Worm (Caenorhabditis elegans) whole organism, L1 larva: ENCODE data around the gene C55B6.7.

Source experiments
- C04F5.9 ChIP-seq: sonication (generic microtip); optimal IDR thresholded peaks from 2 replicates; lab custom pipeline; 2016; ENCODE audit warnings: missing genetic modification characterization, missing compliant biosample characterization
- C16A3.4 ChIP-seq: fragments of 150-350 bp; optimal IDR thresholded peaks from 2 replicates; lab custom pipeline; 2014; ENCODE audit warnings: missing biosample characterization, missing genetic modification characterization
- C34B4.2 ChIP-seq: sonication (generic microtip); optimal IDR thresholded peaks from 2 replicates; lab custom pipeline; 2017; ENCODE audit warnings: mild to moderate bottlenecking, missing genetic modification characterization, missing compliant biosample characterization
- F16B12.6 ChIP-seq: fragments of 150-350 bp; optimal IDR thresholded peaks from 2 replicates; lab custom pipeline; 2014; ENCODE audit warnings: missing biosample characterization, missing genetic modification characterization
- Y116A8C.19 ChIP-seq: sonication (generic microtip); optimal IDR thresholded peaks from 2 replicates; lab custom pipeline; 2016; ENCODE audit warnings: missing compliant biosample characterization, missing genetic modification characterization, borderline replicate concordance
- alr-1 ChIP-seq: fragments of 200-800 bp; sonication (Bioruptor generic); optimal IDR thresholded peaks from 2 replicates; lab custom pipeline; 2018; ENCODE audit warnings: borderline replicate concordance, mild to moderate bottlenecking, missing genetic modification characterization, missing compliant biosample characterization
- aly-2 ChIP-seq: fragments of 150-350 bp; optimal IDR thresholded peaks from 2 replicates; lab custom pipeline; 2014; ENCODE audit warnings: missing biosample characterization, missing genetic modification characterization
- ama-1 ChIP-seq: fragments of 150-350 bp; optimal IDR thresholded peaks from 2 replicates; lab custom pipeline; 2014
- blmp-1 ChIP-seq: fragments of 150-350 bp; optimal IDR thresholded peaks from 2 replicates; lab custom pipeline; 2014; ENCODE audit warnings: missing biosample characterization, missing genetic modification characterization
- ceh-8 ChIP-seq: fragments of 200-800 bp; sonication (Bioruptor generic); optimal IDR thresholded peaks from 2 replicates; lab custom pipeline; 2018; ENCODE audit warnings: mild to moderate bottlenecking, missing genetic modification characterization, moderate library complexity, missing compliant biosample characterization
- ceh-82 ChIP-seq, 3 experiments: fragments of 150-350 bp in 1 of 3; sonication (generic microtip) in 2 of 3; optimal IDR thresholded peaks; 2 replicates each; lab custom pipeline; 2014 to 2017; ENCODE audit warnings: missing biosample characterization in 3 of 3, missing genetic modification characterization in 3 of 3
- ceh-88 ChIP-seq: fragments of 200-800 bp; sonication (Bioruptor generic); IDR thresholded peaks from 2 replicates; pipeline ENCODE4 v1.3.6; 2022; ENCODE audit warnings: missing genetic modification characterization, missing compliant biosample characterization
- ceh-90 ChIP-seq: sonication (generic microtip); optimal IDR thresholded peaks from 2 replicates; lab custom pipeline; 2016; ENCODE audit warnings: missing genetic modification characterization, missing compliant biosample characterization
- ces-1 ChIP-seq: fragments of 150-350 bp; optimal IDR thresholded peaks from 2 replicates; lab custom pipeline; 2014; ENCODE audit warnings: missing biosample characterization, missing genetic modification reagents, missing genetic modification characterization
- dpl-1 ChIP-seq, 3 experiments: fragments of 150-350 bp in 2 of 3; sonication (generic microtip) in 1 of 3; optimal IDR thresholded peaks; 2 replicates each; lab custom pipeline; 2014 to 2017; ENCODE audit warnings: missing biosample characterization in 3 of 3, missing genetic modification characterization in 3 of 3, missing genetic modification reagents in 3 of 3
- dsc-1 ChIP-seq: sonication (generic microtip); optimal IDR thresholded peaks from 2 replicates; lab custom pipeline; 2016; ENCODE audit warnings: mild to moderate bottlenecking, missing genetic modification characterization, missing compliant biosample characterization
- efl-1 ChIP-seq, 4 experiments: fragments of 150-350 bp; optimal IDR thresholded peaks in 3 of 4; peaks in 1 of 4; 1 replicate in 1 of 4; 2 replicates in 3 of 4; lab custom pipeline; 2014; ENCODE audit warnings: missing biosample characterization in 2 of 4, missing genetic modification characterization in 2 of 4, missing genetic modification reagents in 2 of 4
- fkh-10 ChIP-seq: sonication (generic microtip); optimal IDR thresholded peaks from 2 replicates; lab custom pipeline; 2017; ENCODE audit warnings: missing biosample characterization, missing genetic modification reagents, missing genetic modification characterization
- fkh-4 ChIP-seq: sonication (generic microtip); optimal IDR thresholded peaks from 2 replicates; lab custom pipeline; 2016; ENCODE audit warnings: missing compliant biosample characterization, missing genetic modification characterization, borderline replicate concordance
- fkh-8 ChIP-seq: sonication (generic microtip); optimal IDR thresholded peaks from 2 replicates; lab custom pipeline; 2016; ENCODE audit warnings: mild to moderate bottlenecking, missing genetic modification characterization, missing compliant biosample characterization
- fos-1 ChIP-seq: fragments of 150-350 bp; optimal IDR thresholded peaks from 2 replicates; lab custom pipeline; 2014; ENCODE audit warnings: missing biosample characterization, missing genetic modification characterization
- hlh-17 ChIP-seq: fragments of 200-800 bp; sonication (Bioruptor generic); optimal IDR thresholded peaks from 2 replicates; lab custom pipeline; 2018; ENCODE audit warnings: missing genetic modification characterization, mild to moderate bottlenecking, missing compliant biosample characterization, moderate library complexity, borderline replicate concordance
- hlh-4 ChIP-seq: sonication (generic microtip); optimal IDR thresholded peaks from 2 replicates; lab custom pipeline; 2016; ENCODE audit warnings: mild to moderate bottlenecking, missing genetic modification characterization, missing compliant biosample characterization
- irx-1 ChIP-seq: sonication (generic microtip); optimal IDR thresholded peaks from 2 replicates; lab custom pipeline; 2016; ENCODE audit warnings: missing genetic modification characterization, missing compliant biosample characterization
- lin-13 ChIP-seq: fragments of 150-350 bp; optimal IDR thresholded peaks from 2 replicates; lab custom pipeline; 2014; ENCODE audit warnings: missing biosample characterization, missing genetic modification reagents, missing genetic modification characterization
- lin-14 ChIP-seq: fragments of 200-800 bp; sonication (Bioruptor generic); optimal IDR thresholded peaks from 2 replicates; lab custom pipeline; 2018; ENCODE audit warnings: mild to moderate bottlenecking, missing genetic modification characterization, moderate library complexity, missing compliant biosample characterization
- lin-15B ChIP-seq: fragments of 150-350 bp; sonication (generic microtip); optimal IDR thresholded peaks from 3 replicates; lab custom pipeline; 2014; ENCODE audit warnings: missing biosample characterization, missing genetic modification characterization
- lin-35 ChIP-seq, 2 experiments: fragments of 150-350 bp; optimal IDR thresholded peaks; 2 replicates each; lab custom pipeline; 2014; ENCODE audit warnings: missing biosample characterization in 2 of 2, missing genetic modification characterization in 2 of 2, missing genetic modification reagents in 2 of 2
- lin-39 ChIP-seq: fragments of 150-350 bp; optimal IDR thresholded peaks from 2 replicates; lab custom pipeline; 2014; ENCODE audit warnings: missing biosample characterization, missing genetic modification reagents, missing genetic modification characterization
- lsy-2 ChIP-seq, 2 experiments: fragments of 150-350 bp; optimal IDR thresholded peaks; 2 replicates each; lab custom pipeline; 2014; ENCODE audit warnings: missing biosample characterization in 2 of 2, missing genetic modification characterization in 2 of 2
- mab-9 ChIP-seq: fragments of 200-800 bp; sonication (Bioruptor generic); IDR thresholded peaks from 2 replicates; pipeline ENCODE4 v1.3.6; 2022; ENCODE audit warnings: missing genetic modification reagents, missing genetic modification characterization, missing compliant biosample characterization
- mef-2 ChIP-seq: fragments of 150-350 bp; optimal IDR thresholded peaks from 2 replicates; lab custom pipeline; 2014; ENCODE audit warnings: missing biosample characterization, missing genetic modification characterization
- mep-1 ChIP-seq: fragments of 150-350 bp; optimal IDR thresholded peaks from 2 replicates; lab custom pipeline; 2014; ENCODE audit warnings: missing biosample characterization, missing genetic modification characterization
- nhr-12 ChIP-seq: sonication (generic microtip); optimal IDR thresholded peaks from 2 replicates; lab custom pipeline; 2017; ENCODE audit warnings: missing biosample characterization, missing genetic modification characterization
- nhr-19 ChIP-seq: fragments of 200-800 bp; sonication (Bioruptor generic); conservative IDR thresholded peaks from 2 replicates; pipeline ENCODE4 v1.3.6; 2022; ENCODE audit warnings: missing genetic modification characterization, missing compliant biosample characterization
- nhr-237 ChIP-seq: fragments of 150-350 bp; optimal IDR thresholded peaks from 2 replicates; lab custom pipeline; 2014; ENCODE audit warnings: missing biosample characterization, missing genetic modification characterization
- nhr-76 ChIP-seq: sonication (generic microtip); optimal IDR thresholded peaks from 2 replicates; lab custom pipeline; 2017; ENCODE audit warnings: missing biosample characterization, missing genetic modification characterization
- nhr-77 ChIP-seq: fragments of 150-350 bp; optimal IDR thresholded peaks from 2 replicates; lab custom pipeline; 2014; ENCODE audit warnings: missing biosample characterization, missing genetic modification characterization
- nhr-84 ChIP-seq: sonication (generic microtip); optimal IDR thresholded peaks from 2 replicates; lab custom pipeline; 2017; ENCODE audit warnings: missing biosample characterization, missing genetic modification characterization
- nhr-85 ChIP-seq: sonication (generic microtip); peaks from one replicate; lab custom pipeline; 2016; ENCODE audit warnings: missing genetic modification characterization, inconsistent platforms, missing compliant biosample characterization
- pag-3 ChIP-seq: sonication (generic microtip); optimal IDR thresholded peaks from 2 replicates; lab custom pipeline; 2017; ENCODE audit warnings: missing genetic modification characterization, mild to moderate bottlenecking, missing compliant biosample characterization, antibody characterized with exemption, borderline replicate concordance; ENCODE audit not compliant: insufficient read depth
- pax-3 ChIP-seq: fragments of 200-800 bp; sonication (Bioruptor generic); optimal IDR thresholded peaks from 2 replicates; lab custom pipeline; 2018; ENCODE audit warnings: mild to moderate bottlenecking, missing genetic modification characterization, moderate library complexity, missing compliant biosample characterization
- pqm-1 ChIP-seq: sonication (generic microtip); optimal IDR thresholded peaks from 3 replicates; lab custom pipeline; 2017; ENCODE audit warnings: missing biosample characterization, missing genetic modification characterization
- rnt-1 ChIP-seq: sonication (generic microtip); optimal IDR thresholded peaks from 2 replicates; lab custom pipeline; 2016; ENCODE audit warnings: mild to moderate bottlenecking, missing genetic modification characterization, moderate library complexity, missing compliant biosample characterization
- sox-4 ChIP-seq: sonication (generic microtip); optimal IDR thresholded peaks from 2 replicates; lab custom pipeline; 2016; ENCODE audit warnings: missing genetic modification characterization, missing compliant biosample characterization
- sup-37 ChIP-seq: fragments of 200-800 bp; sonication (Bioruptor generic); optimal IDR thresholded peaks from 2 replicates; lab custom pipeline; 2018; ENCODE audit warnings: mild to moderate bottlenecking, missing genetic modification characterization, missing compliant biosample characterization
- swsn-7 ChIP-seq: sonication (generic microtip); optimal IDR thresholded peaks from 2 replicates; lab custom pipeline; 2016; ENCODE audit warnings: missing genetic modification characterization, missing compliant biosample characterization
- tbx-2 ChIP-seq: sonication (generic microtip); optimal IDR thresholded peaks from 2 replicates; lab custom pipeline; 2016; ENCODE audit warnings: missing genetic modification characterization, missing compliant biosample characterization
- tlp-1 ChIP-seq: fragments of 150-350 bp; optimal IDR thresholded peaks from 2 replicates; lab custom pipeline; 2014; ENCODE audit warnings: missing biosample characterization, missing genetic modification characterization
- unc-130 ChIP-seq: fragments of 150-350 bp; optimal IDR thresholded peaks from 2 replicates; lab custom pipeline; 2017; ENCODE audit warnings: missing biosample characterization, missing genetic modification characterization, inconsistent platforms
- unc-86 ChIP-seq: sonication (generic microtip); optimal IDR thresholded peaks from 2 replicates; lab custom pipeline; 2016; ENCODE audit warnings: missing genetic modification characterization, missing compliant biosample characterization
- unc-98 ChIP-seq: fragments of 200-800 bp; sonication (Bioruptor generic); IDR thresholded peaks from 2 replicates; pipeline ENCODE4 v1.3.6; 2022; ENCODE audit warnings: missing genetic modification characterization, missing compliant biosample characterization

C55B6.7 gene

DNA sequence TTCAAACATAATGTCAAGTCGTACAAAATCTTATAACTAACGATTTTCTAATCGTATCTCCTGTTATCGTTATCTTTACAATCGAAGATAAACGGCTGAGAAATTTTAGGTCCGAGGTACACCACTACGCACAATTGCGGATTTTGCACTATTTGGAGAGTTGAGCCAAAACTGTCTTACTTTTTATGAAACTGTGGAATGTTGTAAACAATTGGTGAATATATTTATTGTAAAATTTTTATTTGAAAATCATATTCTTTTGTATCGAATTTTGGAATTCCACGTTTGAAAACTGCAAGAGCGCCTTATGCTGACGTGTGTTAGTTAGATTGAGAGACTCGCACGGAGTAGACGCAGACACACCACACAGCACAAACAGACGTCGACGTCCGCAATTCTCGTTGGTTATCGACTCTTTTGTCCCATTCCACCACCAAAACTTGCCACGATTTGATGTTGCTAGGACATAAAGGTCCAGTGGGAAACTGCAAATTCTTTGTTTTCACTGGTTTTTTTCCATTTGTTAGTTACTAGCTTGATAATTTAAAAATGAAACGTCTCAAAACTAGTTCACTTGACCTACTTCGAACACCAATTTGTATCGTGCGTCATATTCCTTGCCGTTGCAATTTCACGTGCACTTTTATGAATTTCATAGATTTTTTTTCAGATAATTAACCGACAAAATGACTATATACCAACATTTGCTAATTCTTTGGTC is 2.3 kb upstream of the C55B6.7 start, which contains the start of gene dnj-7 (continued):
- peak; percentile 75 for TF ChIP-seq nhr-85
- TF ChIP-seq mab-9 (GFP tag; lab: Robert Waterston, UW) = no peak
- no peak for TF ChIP-seq hlh-4 (tag; lab: Kevin White, UChicago)
- no peak for TF ChIP-seq C04F5.9 (tag; lab: Kevin White, UChicago)
- TF ChIP-seq lin-14 (GFP tag; lab: Kevin White, UChicago) = peak; percentile 81
- TF ChIP-seq ceh-8 (GFP tag; lab: Kevin White, UChicago) = no peak
- TF ChIP-seq C16A3.4 (tag; lab: Kevin White, UChicago) = peak; percentile 37
- no peak for TF ChIP-seq ces-1 (GFP tag; lab: Kevin White, UChicago)
- no peak for TF ChIP-seq alr-1 (tag; lab: Kevin White, UChicago)
- peak; percentile 8 for TF ChIP-seq sox-4 (tag; lab: Kevin White, UChicago)
- TF ChIP-seq nhr-77 (tag; lab: Kevin White, UChicago) = no peak
- TF ChIP-seq efl-1 (optimal IDR thresholded peaks at IDR 0.05; lab: Kevin White, UChicago) = no peak
- peak; percentile 10 to 90 for TF ChIP-seq efl-1 (GFP tag; optimal IDR thresholded peaks at IDR 0.05 in 1 of 2; lab: Kevin White, UChicago)
- TF ChIP-seq pax-3 (tag; lab: Kevin White, UChicago) = no peak
- no peak for TF ChIP-seq hlh-17 (GFP tag; lab: Kevin White, UChicago)
- TF ChIP-seq blmp-1 (tag; lab: Kevin White, UChicago) = peak; percentile 39
- peak; percentile 18 for TF ChIP-seq lin-15B (tag; lab: Kevin White, UChicago)
- no peak for TF ChIP-seq ceh-90
- TF ChIP-seq tbx-2 = peak; percentile 67
- no peak for TF ChIP-seq nhr-76 (tag; lab: Kevin White, UChicago)
- peak; percentile 21 for TF ChIP-seq lin-39 (tag; lab: Kevin White, UChicago)
- TF ChIP-seq irx-1 = peak; percentile 10
- no peak for TF ChIP-seq ama-1 (lab: Kevin White, UChicago)
- TF ChIP-seq fos-1 = no peak
- TF ChIP-seq fkh-8 (tag; lab: Kevin White, UChicago) = peak; percentile 2
- no peak for TF ChIP-seq fkh-10 (GFP tag; lab: Kevin White, UChicago)
- no peak for TF ChIP-seq lin-35 (GFP tag; optimal IDR thresholded peaks at IDR 0.05; lab: Kevin White, UChicago)
- TF ChIP-seq nhr-12 (tag; lab: Kevin White, UChicago) = no peak
- no peak for TF ChIP-seq sup-37 (GFP tag; lab: Kevin White, UChicago)
- peak; percentile 69 for TF ChIP-seq mep-1
- no peak for TF ChIP-seq unc-98
- no peak for TF ChIP-seq ceh-82 (tag; optimal IDR thresholded peaks at IDR 0.05; lab: Kevin White, UChicago)
- TF ChIP-seq lin-13 (GFP tag; lab: Kevin White, UChicago) = no peak
- TF ChIP-seq unc-130 (tag; lab: Kevin White, UChicago) = no peak
- TF ChIP-seq C34B4.2 (tag; lab: Kevin White, UChicago) = no peak
- TF ChIP-seq F16B12.6 (tag; lab: Kevin White, UChicago) = peak; percentile 79
- peak in 1 of 2 experiments; percentile 42 for TF ChIP-seq lsy-2 (tag; optimal IDR thresholded peaks at IDR 0.05; lab: Kevin White, UChicago)
- no peak for TF ChIP-seq unc-86 (tag; lab: Kevin White, UChicago)
- TF ChIP-seq aly-2 (tag; lab: Kevin White, UChicago) = no peak
- TF ChIP-seq nhr-19 (GFP tag; lab: Robert Waterston, UW) = no peak; the same call in 1 of the 2 replicates
- peak in 1 of 3 experiments; percentile 23 for TF ChIP-seq dpl-1 (GFP tag; optimal IDR thresholded peaks at IDR 0.05; lab: Kevin White, UChicago)
- TF ChIP-seq dsc-1 (tag; lab: Kevin White, UChicago) = peak; percentile 13
- no peak for TF ChIP-seq ceh-88
- no peak for TF ChIP-seq pqm-1
- no peak for TF ChIP-seq rnt-1
- no peak for TF ChIP-seq fkh-4 (tag; lab: Kevin White, UChicago)
- peak; percentile 59 for TF ChIP-seq swsn-7
- no peak for TF ChIP-seq nhr-237
- no peak for TF ChIP-seq mef-2
- TF ChIP-seq nhr-84 (tag; lab: Kevin White, UChicago) = no peak
- no peak for TF ChIP-seq tlp-1 (tag; lab: Kevin White, UChicago)
- TF ChIP-seq Y116A8C.19 = no peak
- no peak for TF ChIP-seq pag-3 (tag; lab: Kevin White, UChicago)
